Fruit fly (Drosophila melanogaster): ENCODE data around the gene CG10026.

CG10026 gene

DNA sequence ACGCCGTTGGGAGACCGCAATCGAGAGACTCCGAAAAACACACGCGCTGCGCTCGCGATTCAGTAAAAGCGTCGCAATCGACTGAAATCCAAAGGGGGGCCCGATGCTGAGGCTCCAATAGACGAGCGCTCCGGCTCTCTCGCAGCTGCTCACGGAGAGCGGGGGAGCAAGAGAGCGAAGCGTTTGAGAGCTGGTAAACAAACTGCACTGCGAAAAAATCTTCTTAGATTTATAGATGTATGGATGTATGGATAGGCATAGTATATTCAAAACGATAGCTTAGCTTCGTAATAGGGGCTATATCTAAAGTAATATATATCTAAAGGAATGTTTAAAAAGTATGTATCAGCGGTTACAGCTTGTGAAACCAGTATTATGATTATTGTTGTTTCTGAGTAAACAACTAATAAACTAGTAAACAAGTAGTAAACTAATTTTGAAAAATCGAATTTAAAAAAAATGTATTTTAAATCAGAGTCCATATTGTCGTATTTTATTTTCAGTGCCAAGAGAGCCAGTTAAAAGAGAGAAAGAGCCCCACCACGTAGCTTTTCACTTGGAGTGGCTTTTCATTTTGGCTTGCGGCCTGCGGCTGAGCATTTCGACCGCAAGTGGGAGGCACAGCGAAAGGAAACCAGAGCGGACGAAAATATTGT is 30.5 kb upstream of the CG10026 start, which contains the start of the genes Alp12 and CG13085 (continued):
- peak; percentile 95 for TF ChIP-seq CG34406 (GFP tag; optimal IDR thresholded peaks at IDR 0.05)
- TF ChIP-seq Gug (GFP tag; IDR thresholded peaks at IDR 0.05) = peak; percentile 97
- TF ChIP-seq achi (GFP tag; optimal IDR thresholded peaks at IDR 0.05) = peak; percentile 96
- peak; percentile 73 for TF ChIP-seq fd85E (GFP tag; optimal IDR thresholded peaks at IDR 0.05)
- TF ChIP-seq CG32006 (GFP tag; optimal IDR thresholded peaks at IDR 0.05) = peak; percentile 99
- TF ChIP-seq Ets96B (tag; optimal IDR thresholded peaks at IDR 0.05) = peak; percentile 88
- TF ChIP-seq CG9139 (GFP tag; optimal IDR thresholded peaks at IDR 0.05) = peak; percentile 77
- peak; percentile 91 for TF ChIP-seq Sox15 (GFP tag; optimal IDR thresholded peaks at IDR 0.05)
- TF ChIP-seq CG11294 (GFP tag; IDR thresholded peaks at IDR 0.05) = peak; percentile 97
- peak; percentile 93 for TF ChIP-seq CG3032 (tag; optimal IDR thresholded peaks at IDR 0.05)
- peak; percentile 96 for TF ChIP-seq lz (GFP tag; optimal IDR thresholded peaks at IDR 0.05)
- TF ChIP-seq Eip93F (GFP tag; optimal IDR thresholded peaks at IDR 0.05) = peak; percentile 83
- TF ChIP-seq CG31627 (GFP tag; optimal IDR thresholded peaks at IDR 0.05) = peak; percentile 93
- peak; percentile 97 for TF ChIP-seq esn (GFP tag; optimal IDR thresholded peaks at IDR 0.05)
- peak; percentile 99 for TF ChIP-seq CG8119 (GFP tag; IDR thresholded peaks at IDR 0.05)
- peak; percentile 96 for TF ChIP-seq Eip75B (GFP tag; optimal IDR thresholded peaks at IDR 0.05)
- TF ChIP-seq pdm3 (GFP tag; optimal IDR thresholded peaks at IDR 0.05) = peak; percentile 96
- TF ChIP-seq CG15336 (GFP tag; IDR thresholded peaks at IDR 0.05) = peak; percentile 99
- TF ChIP-seq net (GFP tag; optimal IDR thresholded peaks at IDR 0.05) = peak; percentile 97
- TF ChIP-seq CG10631 (GFP tag; optimal IDR thresholded peaks at IDR 0.05) = peak; percentile 98
- peak; percentile 97 for TF ChIP-seq CG4318 (GFP tag; optimal IDR thresholded peaks at IDR 0.05)
- peak; percentile 94 for TF ChIP-seq Smox (GFP tag; optimal IDR thresholded peaks at IDR 0.05)
- peak; percentile 93 for TF ChIP-seq spab (GFP tag; optimal IDR thresholded peaks at IDR 0.05)
- TF ChIP-seq dsx (GFP tag; optimal IDR thresholded peaks at IDR 0.05; ENCODE audit: poor library complexity, severe bottlenecking) = peak; percentile 91
- TF ChIP-seq CG8319 (GFP tag; optimal IDR thresholded peaks at IDR 0.05) = peak; percentile 89
- peak; percentile 95 for TF ChIP-seq topi (GFP tag; optimal IDR thresholded peaks at IDR 0.05)
- peak; percentile 95 for TF ChIP-seq CG6163 (GFP tag; IDR thresholded peaks at IDR 0.05)
- TF ChIP-seq Blimp-1 (GFP tag; optimal IDR thresholded peaks at IDR 0.05) = peak; percentile 86

DNA sequence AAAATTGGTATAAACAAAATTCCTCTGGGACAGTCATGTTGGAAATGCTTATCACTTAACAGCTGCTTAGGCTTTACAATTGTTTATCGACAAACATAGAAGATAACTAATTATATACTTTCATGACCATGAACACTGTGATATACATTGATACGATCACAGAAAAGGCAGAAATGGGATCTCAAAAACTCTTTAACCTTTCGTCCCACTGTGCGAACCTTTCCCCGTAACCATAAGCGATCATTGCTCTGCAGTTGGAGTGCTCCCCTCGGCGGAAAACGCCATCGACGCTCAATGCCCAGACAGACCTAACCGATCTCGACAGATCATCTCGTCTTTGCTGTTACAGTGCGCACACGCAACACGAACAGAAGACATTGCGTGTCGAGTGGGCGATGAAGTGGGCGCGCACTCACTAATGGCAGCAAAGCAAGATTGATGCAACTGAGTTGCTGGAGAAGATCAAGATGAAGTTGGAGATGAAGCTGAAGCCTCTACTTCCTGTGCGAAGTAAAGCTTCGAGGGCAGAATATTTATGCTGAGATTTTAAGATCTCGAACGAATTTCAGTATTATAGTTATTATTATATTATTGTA is 29.7 kb upstream of the CG10026 start:
- TF ChIP-seq CG11762 (GFP tag; optimal IDR thresholded peaks at IDR 0.05; ENCODE audit: insufficient read depth) (no peak), Hr4 (GFP tag; optimal IDR thresholded peaks at IDR 0.05) (peak; percentile 3), topi (GFP tag; optimal IDR thresholded peaks at IDR 0.05) (peak; percentile 1), pdm3 (GFP tag; optimal IDR thresholded peaks at IDR 0.05) (no peak), Eip78C (GFP tag) (peak; percentile 77), CG3032 (tag; optimal IDR thresholded peaks at IDR 0.05) (no peak), ss (GFP tag; optimal IDR thresholded peaks at IDR 0.05) (peak in 1 of 2 experiments; percentile 88), dsx (GFP tag; optimal IDR thresholded peaks at IDR 0.05; ENCODE audit: poor library complexity, severe bottlenecking) (peak; percentile 17), Gug (GFP tag; IDR thresholded peaks at IDR 0.05) (peak; percentile 28; the same call in 1 of the 2 replicates), CG6163 (GFP tag; IDR thresholded peaks at IDR 0.05) (0 out of 3 replicates have a peak, but pooled peaks have one; percentile 26), CG4318 (GFP tag; optimal IDR thresholded peaks at IDR 0.05) (peak; percentile 5), svp (GFP tag) (peak; percentile 32), eg (GFP tag; IDR thresholded peaks at IDR 0.05) (peak; percentile 57; the same call in 2 of the 3 replicates), achi (GFP tag; optimal IDR thresholded peaks at IDR 0.05) (no peak)

DNA sequence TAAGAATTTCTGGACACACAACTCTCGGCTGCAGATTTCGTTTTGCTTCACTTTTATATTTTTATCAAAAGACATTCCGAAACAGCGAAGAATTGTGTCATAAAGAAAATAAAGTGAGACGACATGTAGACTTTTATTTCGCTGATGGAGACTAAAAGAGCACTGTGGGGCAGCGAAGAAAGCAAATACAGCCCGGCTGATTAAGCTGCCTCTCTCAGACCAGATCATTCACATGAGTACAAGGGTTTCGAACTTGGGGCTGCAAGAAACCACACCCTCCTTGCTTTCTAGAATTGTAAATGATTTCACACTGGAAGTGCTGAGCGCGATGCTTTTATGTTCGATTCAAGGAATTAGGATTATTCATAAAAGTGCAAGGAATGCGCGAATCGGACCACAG is 29.0 kb upstream of the CG10026 start:
- TF ChIP-seq ss (GFP tag; optimal IDR thresholded peaks at IDR 0.05) = peak in 1 of 2 experiments; percentile 7
- TF ChIP-seq svp (GFP tag) = peak; percentile 80
- peak; percentile 44 for TF ChIP-seq vri (GFP tag; optimal IDR thresholded peaks at IDR 0.05)
- TF ChIP-seq CG6163 (GFP tag; IDR thresholded peaks at IDR 0.05) = 0 out of 3 replicates have a peak, but pooled peaks have one; percentile 36
- no peak for TF ChIP-seq Eip78C (GFP tag)
- peak; percentile 1 for TF ChIP-seq CG9139 (GFP tag; optimal IDR thresholded peaks at IDR 0.05)
- TF ChIP-seq CG31627 (GFP tag; optimal IDR thresholded peaks at IDR 0.05) = no peak
